Worm (Caenorhabditis elegans): ENCODE measurements around the gene lin-31.

ce11 chrII:3972153-3972552 is 10.2 kb upstream of the lin-31 start, which contains the start of gene K10G6.9:
- TF ChIP-seq flt-1 (GFP tag; IDR thresholded peaks at IDR 0.05) = no peak
- no peak for TF ChIP-seq klf-2 (GFP tag; conservative IDR thresholded peaks at IDR 0.05)
- no peak for TF ChIP-seq T22C8.4 (GFP tag; IDR thresholded peaks at IDR 0.05)
- TF ChIP-seq ztf-23 (GFP tag; IDR thresholded peaks at IDR 0.05) = no peak
- no peak for TF ChIP-seq ref-1 (GFP tag; conservative IDR thresholded peaks at IDR 0.05)
- TF ChIP-seq med-1 (GFP tag; optimal IDR thresholded peaks at IDR 0.05; ENCODE audit: insufficient read depth) = no peak
- no peak for TF ChIP-seq tab-1 (GFP tag; IDR thresholded peaks at IDR 0.05)
- no peak for TF ChIP-seq cog-1 (tag; optimal IDR thresholded peaks at IDR 0.05)

Measured in whole organism, midembryonic.